Worm (Caenorhabditis elegans): ENCODE data around the gene F21C10.1.

Gene F21C10.1

ce11 chrV:9162955-9163468, 30.9 kb downstream of the F21C10.1 start, which contains the start of gene col-145:
Gene col-145 (minus strand): TSS chrV:9163005.
- TF ChIP-seq blmp-1 (tag; optimal IDR thresholded peaks at IDR 0.05; ENCODE audit: insufficient read depth) (peak; percentile 62), ZK546.5 (tag; optimal IDR thresholded peaks at IDR 0.05) (no peak)

ce11 chrV:9163897-9164296, 31.8 kb downstream of the F21C10.1 start:
- TF ChIP-seq mdl-1 (tag; optimal IDR thresholded peaks at IDR 0.05), result no peak
- TF ChIP-seq nhr-129 (tag; optimal IDR thresholded peaks at IDR 0.05), result no peak
- no peak for TF ChIP-seq nhr-23 (tag; optimal IDR thresholded peaks at IDR 0.05)
- TF ChIP-seq alr-1 (tag; optimal IDR thresholded peaks at IDR 0.05), result no peak
- no peak for TF ChIP-seq skn-1 (tag; optimal IDR thresholded peaks at IDR 0.05)
- peak; percentile 28 for TF ChIP-seq nhr-21 (tag; optimal IDR thresholded peaks at IDR 0.05)
- TF ChIP-seq nhr-237 (tag; optimal IDR thresholded peaks at IDR 0.05), result no peak
- TF ChIP-seq ztf-11 (tag; optimal IDR thresholded peaks at IDR 0.05), result no peak
- TF ChIP-seq ceh-82 (tag; optimal IDR thresholded peaks at IDR 0.05), result no peak
- TF ChIP-seq mab-5 (tag; optimal IDR thresholded peaks at IDR 0.05), result no peak
- no peak for TF ChIP-seq elt-1 (tag; optimal IDR thresholded peaks at IDR 0.05)
- no peak for TF ChIP-seq unc-55 (GFP tag; optimal IDR thresholded peaks at IDR 0.05)
- no peak for TF ChIP-seq R02D3.7 (tag; optimal IDR thresholded peaks at IDR 0.05)
- TF ChIP-seq nhr-77 (tag; optimal IDR thresholded peaks at IDR 0.05), result no peak
- no peak for TF ChIP-seq C34F6.9 (tag; optimal IDR thresholded peaks at IDR 0.05)
- peak; percentile 0 for TF ChIP-seq blmp-1 (tag; optimal IDR thresholded peaks at IDR 0.05; ENCODE audit: insufficient read depth)
- TF ChIP-seq lin-13 (GFP tag; optimal IDR thresholded peaks at IDR 0.05), result peak; percentile 17
- peak; percentile 23 for TF ChIP-seq crh-2 (tag; optimal IDR thresholded peaks at IDR 0.05)
- TF ChIP-seq nhr-12 (tag; optimal IDR thresholded peaks at IDR 0.05), result no peak
- no peak for TF ChIP-seq egl-27 (tag; optimal IDR thresholded peaks at IDR 0.05)
- TF ChIP-seq Y55F3AM.14 (GFP tag; optimal IDR thresholded peaks at IDR 0.05), result no peak
- no peak for TF ChIP-seq F13H6.1 (tag; optimal IDR thresholded peaks at IDR 0.05)
- TF ChIP-seq lsy-2 (tag; optimal IDR thresholded peaks at IDR 0.05), result no peak
- no peak for TF ChIP-seq aly-2 (tag; optimal IDR thresholded peaks at IDR 0.05)
- TF ChIP-seq nhr-11 (tag; optimal IDR thresholded peaks at IDR 0.05), result no peak
- TF ChIP-seq unc-62 (GFP tag; optimal IDR thresholded peaks at IDR 0.05), result no peak
- TF ChIP-seq unc-39 (tag; optimal IDR thresholded peaks at IDR 0.05), result no peak
- no peak for TF ChIP-seq nhr-10 (tag; optimal IDR thresholded peaks at IDR 0.05)
- TF ChIP-seq ceh-16 (tag; optimal IDR thresholded peaks at IDR 0.05), result no peak
- TF ChIP-seq sma-9 (GFP tag; optimal IDR thresholded peaks at IDR 0.05), result no peak
- TF ChIP-seq sma-9 (tag; optimal IDR thresholded peaks at IDR 0.05), result no peak
- no peak for TF ChIP-seq dmd-4 (tag; optimal IDR thresholded peaks at IDR 0.05)
- peak; percentile 6 for TF ChIP-seq ztf-4 (tag; optimal IDR thresholded peaks at IDR 0.05)
- peak; percentile 91 for TF ChIP-seq nhr-25 (tag; optimal IDR thresholded peaks at IDR 0.05)
- no peak for TF ChIP-seq gmeb-1 (tag; optimal IDR thresholded peaks at IDR 0.05)
- no peak for TF ChIP-seq ZK546.5 (tag; optimal IDR thresholded peaks at IDR 0.05)
- no peak for TF ChIP-seq peb-1 (tag; optimal IDR thresholded peaks at IDR 0.05)
- no peak for TF ChIP-seq lin-39 (tag; optimal IDR thresholded peaks at IDR 0.05)
- no peak for TF ChIP-seq zag-1 (tag; optimal IDR thresholded peaks at IDR 0.05)
- TF ChIP-seq mbf-1 (tag; optimal IDR thresholded peaks at IDR 0.05), result no peak
- TF ChIP-seq sem-4 (tag; optimal IDR thresholded peaks at IDR 0.05), result no peak
- TF ChIP-seq ztf-1 (GFP tag; conservative IDR thresholded peaks at IDR 0.05), result no peak
- TF ChIP-seq snpc-4 (tag; optimal IDR thresholded peaks at IDR 0.05), result no peak
- no peak for TF ChIP-seq lin-11 (tag; optimal IDR thresholded peaks at IDR 0.05)
- no peak for TF ChIP-seq elt-3 (tag; optimal IDR thresholded peaks at IDR 0.05)
- TF ChIP-seq sma-3 (GFP tag; optimal IDR thresholded peaks at IDR 0.05), result peak; percentile 14
- no peak for TF ChIP-seq nhr-6 (tag; optimal IDR thresholded peaks at IDR 0.05)
- TF ChIP-seq fos-1 (tag; optimal IDR thresholded peaks at IDR 0.05), result no peak
- TF ChIP-seq ama-1 (optimal IDR thresholded peaks at IDR 0.05), result peak; percentile 93

All from whole organism, L2 larva.